Worm (Caenorhabditis elegans): ENCODE data around the gene unc-39.
A peak's percentile ranks its signal among the peaks of the same experiment; 100 is the strongest.

- TF ChIP-seq snpc-4 (tag; optimal IDR thresholded peaks at IDR 0.05) (peak; percentile 77), ceh-9 (tag; optimal IDR thresholded peaks at IDR 0.05) (no peak), unc-62 (GFP tag; optimal IDR thresholded peaks at IDR 0.05) (no peak), unc-39 (tag; optimal IDR thresholded peaks at IDR 0.05) (no peak), lin-15B (tag; optimal IDR thresholded peaks at IDR 0.05) (no peak)
Observed at ce11 chrV:14358577-14358976, 14.3 kb upstream of the unc-39 start, which contains the start of gene Y49A3A.4.
